Worm (Caenorhabditis elegans) whole organism, early embryonic: ENCODE results near the gene rsp-3.

Source experiments
- B0310.2 ChIP-seq: sonication (generic microtip); optimal IDR thresholded peaks from 2 replicates; lab custom pipeline; 2016; ENCODE audit warnings: mild to moderate bottlenecking, missing genetic modification characterization, missing compliant biosample characterization
- F13C5.2 ChIP-seq: sonication (generic microtip); optimal IDR thresholded peaks from 2 replicates; lab custom pipeline; 2017; ENCODE audit warnings: mild to moderate bottlenecking, missing genetic modification characterization, inconsistent platforms, missing compliant biosample characterization
- aly-1 ChIP-seq: sonication (generic microtip); optimal IDR thresholded peaks from 2 replicates; lab custom pipeline; 2016; ENCODE audit warnings: missing genetic modification characterization, missing compliant biosample characterization
- ama-1 ChIP-seq: fragments of 150-350 bp; optimal IDR thresholded peaks from 2 replicates; lab custom pipeline; 2014
- ceh-13 ChIP-seq: fragments of 200-800 bp; sonication (Bioruptor generic); optimal IDR thresholded peaks from 2 replicates; lab custom pipeline; 2018; ENCODE audit warnings: mild to moderate bottlenecking, missing genetic modification characterization, missing compliant biosample characterization
- ceh-36 ChIP-seq: sonication (generic microtip); optimal IDR thresholded peaks from 2 replicates; lab custom pipeline; 2016; ENCODE audit warnings: missing genetic modification characterization, inconsistent platforms, missing compliant biosample characterization
- ets-7 ChIP-seq: sonication (generic microtip); optimal IDR thresholded peaks from 2 replicates; lab custom pipeline; 2016; ENCODE audit warnings: missing genotype, missing genetic modification characterization, missing compliant biosample characterization
- flt-1 ChIP-seq: fragments of 200-800 bp; sonication (Bioruptor generic); IDR thresholded peaks from 2 replicates; pipeline ENCODE4 v1.3.6; 2022; ENCODE audit warnings: missing genetic modification characterization, missing compliant biosample characterization
- hmbx-1 ChIP-seq: sonication (generic microtip); optimal IDR thresholded peaks from 2 replicates; lab custom pipeline; 2016; ENCODE audit warnings: mild to moderate bottlenecking, missing genetic modification characterization, missing compliant biosample characterization
- hmg-4 ChIP-seq: fragments of 200-800 bp; sonication (Bioruptor generic); optimal IDR thresholded peaks from 2 replicates; lab custom pipeline; 2018; ENCODE audit warnings: mild to moderate bottlenecking, missing genetic modification characterization, missing compliant biosample characterization
- hnd-1 ChIP-seq: sonication (generic microtip); optimal IDR thresholded peaks from 2 replicates; lab custom pipeline; 2016; ENCODE audit warnings: missing genetic modification characterization, missing compliant biosample characterization
- pes-1 ChIP-seq: fragments of 200-800 bp; sonication (Bioruptor generic); IDR thresholded peaks from 2 replicates; pipeline ENCODE4 v1.3.6; 2022; ENCODE audit warnings: missing genetic modification reagents, missing genetic modification characterization, missing compliant biosample characterization
- scrt-1 ChIP-seq: fragments of 200-800 bp; sonication (Bioruptor generic); IDR thresholded peaks from 2 replicates; pipeline ENCODE4 v1.3.6; 2022; ENCODE audit warnings: missing genetic modification characterization, missing compliant biosample characterization
- sea-1 ChIP-seq: fragments of 200-800 bp; sonication (Bioruptor generic); conservative IDR thresholded peaks from 2 replicates; pipeline ENCODE4 v1.3.6; 2022; ENCODE audit warnings: missing genetic modification characterization, missing compliant biosample characterization
- tbx-11 ChIP-seq: fragments of 200-800 bp; sonication (Bioruptor generic); IDR thresholded peaks from 2 replicates; pipeline ENCODE4 v1.3.6; 2022; ENCODE audit warnings: missing genetic modification characterization, missing compliant biosample characterization
- tbx-37 ChIP-seq: fragments of 200-800 bp; sonication (Bioruptor generic); conservative IDR thresholded peaks from 2 replicates; pipeline ENCODE4 v1.3.6; 2022; ENCODE audit warnings: missing genetic modification reagents, missing genetic modification characterization, missing compliant biosample characterization
- tra-4 ChIP-seq: sonication (generic microtip); optimal IDR thresholded peaks from 2 replicates; lab custom pipeline; 2017; ENCODE audit warnings: missing genetic modification characterization, missing compliant biosample characterization

The rsp-3 gene

ce11 chrIII:12702375-12702774 lies 14.7 kb upstream of the rsp-3 start:
- no peak for TF ChIP-seq B0310.2 (tag; lab: Kevin White, UChicago)
- no peak for TF ChIP-seq ets-7 (tag; lab: Kevin White, UChicago)
- TF ChIP-seq hnd-1 (tag; lab: Kevin White, UChicago), result no peak
- TF ChIP-seq flt-1 (GFP tag; lab: Robert Waterston, UW), result no peak
- TF ChIP-seq hmg-4, result no peak
- TF ChIP-seq aly-1 (tag; lab: Kevin White, UChicago), result no peak
- TF ChIP-seq scrt-1 (GFP tag; lab: Robert Waterston, UW), result no peak
- no peak for TF ChIP-seq tbx-11 (GFP tag; lab: Robert Waterston, UW)
- TF ChIP-seq tbx-37 (GFP tag; lab: Robert Waterston, UW), result no peak

ce11 chrIII:12699194-12699593 lies 11.5 kb upstream of the rsp-3 start, which contains the start of gene sas-1:
Gene sas-1, plus strand, starts transcription at chrIII:12699494.
- no peak for TF ChIP-seq B0310.2 (tag; lab: Kevin White, UChicago)
- TF ChIP-seq scrt-1 (GFP tag; lab: Robert Waterston, UW), result no peak
- TF ChIP-seq pes-1 (GFP tag; lab: Robert Waterston, UW), result no peak

ce11 chrIII:12697591-12697990 lies 9.9 kb upstream of the rsp-3 start:
- TF ChIP-seq ceh-36 (tag; lab: Kevin White, UChicago), result no peak
- no peak for TF ChIP-seq tbx-11 (GFP tag; lab: Robert Waterston, UW)
- TF ChIP-seq ceh-13 (GFP tag; lab: Kevin White, UChicago), result no peak
- no peak for TF ChIP-seq hnd-1 (tag; lab: Kevin White, UChicago)
- no peak for TF ChIP-seq ama-1 (lab: Kevin White, UChicago)
- no peak for TF ChIP-seq tbx-37 (GFP tag; lab: Robert Waterston, UW)
- TF ChIP-seq tra-4, result no peak
- no peak for TF ChIP-seq F13C5.2 (tag; lab: Kevin White, UChicago)
- no peak for TF ChIP-seq flt-1 (GFP tag; lab: Robert Waterston, UW)
- TF ChIP-seq hmbx-1 (tag; lab: Kevin White, UChicago), result no peak
- TF ChIP-seq ets-7 (tag; lab: Kevin White, UChicago), result no peak
- TF ChIP-seq hmg-4, result no peak
- TF ChIP-seq sea-1 (GFP tag; lab: Robert Waterston, UW), result no peak
- TF ChIP-seq scrt-1 (GFP tag; lab: Robert Waterston, UW), result no peak
- TF ChIP-seq aly-1 (tag; lab: Kevin White, UChicago), result no peak
- no peak for TF ChIP-seq B0310.2 (tag; lab: Kevin White, UChicago)
- TF ChIP-seq pes-1 (GFP tag; lab: Robert Waterston, UW), result no peak

ce11 chrIII:12687382-12687781 lies 340 bp downstream of the rsp-3 start:
- TF ChIP-seq ceh-36 (tag; lab: Kevin White, UChicago) (no peak), hmbx-1 (tag; lab: Kevin White, UChicago) (no peak), F13C5.2 (tag; lab: Kevin White, UChicago) (no peak)

ce11 chrIII:12686457-12687250 lies 1.1 kb downstream of the rsp-3 start:
- TF ChIP-seq tra-4, result no peak
- peak; percentile 34 for TF ChIP-seq ama-1 (lab: Kevin White, UChicago)

ce11 chrIII:12685372-12686298 lies 2.1 kb downstream of the rsp-3 start:
- TF ChIP-seq hmg-4 (peak; percentile 41), ama-1 (lab: Kevin White, UChicago) (peak; percentile 88), aly-1 (tag; lab: Kevin White, UChicago) (peak; percentile 40), ets-7 (tag; lab: Kevin White, UChicago) (no peak)

ce11 chrIII:12680266-12680665 lies 7.5 kb downstream of the rsp-3 start:
- TF ChIP-seq hmg-4 (no peak), tbx-11 (GFP tag; lab: Robert Waterston, UW) (no peak), hmbx-1 (tag; lab: Kevin White, UChicago) (no peak), pes-1 (GFP tag; lab: Robert Waterston, UW) (no peak), sea-1 (GFP tag; lab: Robert Waterston, UW) (no peak), hnd-1 (tag; lab: Kevin White, UChicago) (no peak), scrt-1 (GFP tag; lab: Robert Waterston, UW) (no peak), ets-7 (tag; lab: Kevin White, UChicago) (no peak), ceh-13 (GFP tag; lab: Kevin White, UChicago) (no peak), aly-1 (tag; lab: Kevin White, UChicago) (no peak), tra-4 (no peak), tbx-37 (GFP tag; lab: Robert Waterston, UW) (no peak), F13C5.2 (tag; lab: Kevin White, UChicago) (no peak), flt-1 (GFP tag; lab: Robert Waterston, UW) (no peak), ama-1 (lab: Kevin White, UChicago) (no peak), B0310.2 (tag; lab: Kevin White, UChicago) (no peak), ceh-36 (tag; lab: Kevin White, UChicago) (no peak)
